Worm (Caenorhabditis elegans) whole organism, L1 larva: Measurements from ENCODE around the gene F20B6.10.

Source experiments
- ceh-82 ChIP-seq, 3 experiments: fragments of 150-350 bp in 1 of 3; sonication (generic microtip) in 2 of 3; optimal IDR thresholded peaks; 2 replicates each; lab custom pipeline; 2014 to 2017; ENCODE audit warnings: missing biosample characterization in 3 of 3, missing genetic modification characterization in 3 of 3
- ceh-90 ChIP-seq: sonication (generic microtip); optimal IDR thresholded peaks from 2 replicates; lab custom pipeline; 2016; ENCODE audit warnings: missing genetic modification characterization, missing compliant biosample characterization
- efl-1 ChIP-seq, 4 experiments: fragments of 150-350 bp; optimal IDR thresholded peaks in 3 of 4; peaks in 1 of 4; 1 replicate in 1 of 4; 2 replicates in 3 of 4; lab custom pipeline; 2014; ENCODE audit warnings: missing biosample characterization in 2 of 4, missing genetic modification characterization in 2 of 4, missing genetic modification reagents in 2 of 4
- nhr-237 ChIP-seq: fragments of 150-350 bp; optimal IDR thresholded peaks from 2 replicates; lab custom pipeline; 2014; ENCODE audit warnings: missing biosample characterization, missing genetic modification characterization
- nhr-28 ChIP-seq: fragments of 150-350 bp; optimal IDR thresholded peaks from 2 replicates; lab custom pipeline; 2014; ENCODE audit warnings: missing biosample characterization, missing genetic modification characterization
- nhr-47 ChIP-seq: sonication (generic microtip); optimal IDR thresholded peaks from 2 replicates; lab custom pipeline; 2016; ENCODE audit warnings: mild to moderate bottlenecking, missing genetic modification characterization, moderate library complexity, missing compliant biosample characterization
- nhr-76 ChIP-seq: sonication (generic microtip); optimal IDR thresholded peaks from 2 replicates; lab custom pipeline; 2017; ENCODE audit warnings: missing biosample characterization, missing genetic modification characterization
- zag-1 ChIP-seq: fragments of 150-350 bp; optimal IDR thresholded peaks from 2 replicates; lab custom pipeline; 2014; ENCODE audit warnings: missing biosample characterization, missing genetic modification characterization

DNA sequence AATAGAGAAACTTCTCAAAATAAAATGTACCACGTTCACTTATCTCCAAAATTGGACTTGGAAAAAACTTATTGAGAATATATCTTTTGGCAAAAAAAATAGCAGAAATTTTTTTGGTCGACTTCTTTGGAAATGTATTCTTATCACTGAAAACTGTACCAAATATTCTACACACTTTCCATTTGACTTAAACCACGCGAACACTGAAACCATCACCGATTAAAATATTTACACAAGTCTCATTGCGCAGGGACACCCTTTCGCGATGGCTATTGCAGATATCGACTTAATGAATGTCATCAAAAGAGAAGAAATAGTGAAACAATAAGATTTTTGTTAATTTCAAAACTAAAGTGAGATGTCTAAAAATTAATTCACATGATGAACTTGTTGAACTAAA lies 8.5 kb downstream of the F20B6.10 start:
- TF ChIP-seq ceh-90 (tag; lab: Kevin White, UChicago) (no peak), ceh-82 (tag; optimal IDR thresholded peaks at IDR 0.05; lab: Kevin White, UChicago) (peak in 2 of 3 experiments; percentile 23 to 60), nhr-237 (tag; lab: Kevin White, UChicago) (no peak), zag-1 (tag; lab: Kevin White, UChicago) (no peak), efl-1 (optimal IDR thresholded peaks at IDR 0.05; lab: Kevin White, UChicago) (peak in 1 of 2 experiments; percentile 22), efl-1 (GFP tag; optimal IDR thresholded peaks at IDR 0.05 in 1 of 2; lab: Kevin White, UChicago) (peak in 1 of 2 experiments; percentile 42), nhr-28 (tag; lab: Kevin White, UChicago) (no peak), nhr-47 (tag; lab: Kevin White, UChicago) (no peak), nhr-76 (tag; lab: Kevin White, UChicago) (no peak)
